Worm (Caenorhabditis elegans): ENCODE results near the gene ztf-14.
A peak's percentile ranks its signal among the peaks of the same experiment; 100 is the strongest.

ce11 chrX:14539468-14539867 lies 43.6 kb downstream of the ztf-14 start:
- TF ChIP-seq tbx-2 (tag; optimal IDR thresholded peaks at IDR 0.05) (no peak), nhr-84 (tag; optimal IDR thresholded peaks at IDR 0.05) (no peak), fos-1 (tag; optimal IDR thresholded peaks at IDR 0.05) (no peak), mep-1 (tag; optimal IDR thresholded peaks at IDR 0.05) (no peak), elt-2 (tag; optimal IDR thresholded peaks at IDR 0.05) (peak; percentile 47), unc-86 (tag; optimal IDR thresholded peaks at IDR 0.05) (no peak), nhr-77 (tag; optimal IDR thresholded peaks at IDR 0.05) (no peak), efl-1 (optimal IDR thresholded peaks at IDR 0.05) (no peak), efl-1 (GFP tag; optimal IDR thresholded peaks at IDR 0.05 in 1 of 2) (no peak), egl-27 (tag; optimal IDR thresholded peaks at IDR 0.05) (no peak), mef-2 (tag; optimal IDR thresholded peaks at IDR 0.05) (no peak), lin-13 (GFP tag; optimal IDR thresholded peaks at IDR 0.05) (no peak), nhr-28 (tag; optimal IDR thresholded peaks at IDR 0.05) (no peak), nhr-11 (tag; optimal IDR thresholded peaks at IDR 0.05) (no peak)

Data from whole organism, L1 larva.